Worm (Caenorhabditis elegans): ENCODE results near the gene atf-6.

DNA sequence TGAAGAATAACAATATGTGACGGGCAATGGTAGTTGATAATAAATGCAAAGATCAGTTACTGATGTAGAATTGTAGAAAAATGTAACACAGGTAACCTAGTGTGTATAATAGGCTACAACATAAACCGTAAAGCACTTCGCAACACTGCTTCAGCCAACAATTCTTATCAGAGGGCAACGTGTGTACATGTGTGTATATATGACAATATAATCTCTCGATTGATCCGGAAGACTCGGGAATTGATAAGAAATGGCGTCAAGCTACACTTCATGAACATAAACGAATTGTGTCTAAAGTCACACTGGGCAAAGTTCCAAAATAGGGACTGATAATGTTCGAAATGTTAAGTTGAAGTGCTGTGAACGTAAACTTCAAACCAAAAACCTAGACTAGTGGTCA is 37.7 kb downstream of the atf-6 start:
- TF ChIP-seq lir-3 (tag; optimal IDR thresholded peaks at IDR 0.05; ENCODE audit: poor library complexity) (no peak), ztf-11 (tag; optimal IDR thresholded peaks at IDR 0.05) (no peak), nhr-76 (tag; optimal IDR thresholded peaks at IDR 0.05) (no peak), nhr-237 (tag; optimal IDR thresholded peaks at IDR 0.05) (no peak), fos-1 (tag; optimal IDR thresholded peaks at IDR 0.05) (no peak), pqm-1 (tag; optimal IDR thresholded peaks at IDR 0.05) (no peak), unc-62 (GFP tag; optimal IDR thresholded peaks at IDR 0.05) (no peak), unc-30 (tag; optimal IDR thresholded peaks at IDR 0.05) (no peak), skn-1 (tag; optimal IDR thresholded peaks at IDR 0.05) (no peak), elt-3 (tag; optimal IDR thresholded peaks at IDR 0.05) (no peak), zip-4 (GFP tag; optimal IDR thresholded peaks at IDR 0.05) (no peak), lin-14 (GFP tag; optimal IDR thresholded peaks at IDR 0.05) (no peak), aha-1 (tag; optimal IDR thresholded peaks at IDR 0.05) (no peak)
